Fruit fly (Drosophila melanogaster) whole organism, prepupa: ENCODE data around the gene PGRP-SB2.
A peak's percentile ranks its signal among the peaks of the same experiment; 100 is the strongest.

Experiments
- Blimp-1 ChIP-seq: fragments of 200-800 bp; sonication (Bioruptor generic); optimal IDR thresholded peaks from 3 replicates; lab custom pipeline; 2017; ENCODE audit warnings: missing biosample characterization, missing genetic modification characterization, mild to moderate bottlenecking, moderate library complexity, missing genetic modification reagents
- CG10631 ChIP-seq: fragments of 200-800 bp; sonication (Bioruptor generic); optimal IDR thresholded peaks from 2 replicates; lab custom pipeline; 2016; ENCODE audit warnings: missing biosample characterization, missing genetic modification characterization
- CG11294 ChIP-seq: fragments of 200-800 bp; sonication (Bioruptor generic); IDR thresholded peaks from 2 replicates; pipeline ENCODE4 v1.3.6; 2022; ENCODE audit warnings: missing biosample characterization, missing genetic modification characterization
- CG11762 ChIP-seq: fragments of 200-800 bp; sonication (Bioruptor generic); optimal IDR thresholded peaks from 3 replicates; lab custom pipeline; 2016; ENCODE audit warnings: missing biosample characterization, missing genetic modification characterization; ENCODE audit not compliant: insufficient read depth
- CG11902 ChIP-seq: fragments of 200-800 bp; sonication (Bioruptor generic); optimal IDR thresholded peaks from 3 replicates; lab custom pipeline; 2016; ENCODE audit warnings: missing biosample characterization, missing genetic modification characterization
- CG15336 ChIP-seq: fragments of 200-800 bp; sonication (Bioruptor generic); IDR thresholded peaks from 2 replicates; pipeline ENCODE4 v1.3.6; 2022; ENCODE audit warnings: missing biosample characterization, missing genetic modification characterization
- CG1621 ChIP-seq: fragments of 200-800 bp; sonication (Bioruptor generic); optimal IDR thresholded peaks from 3 replicates; lab custom pipeline; 2018; ENCODE audit warnings: missing biosample characterization, mild to moderate bottlenecking, missing genetic modification characterization
- CG34406 ChIP-seq: fragments of 200-800 bp; sonication (Bioruptor generic); optimal IDR thresholded peaks from 3 replicates; lab custom pipeline; 2016; ENCODE audit warnings: missing biosample characterization, missing genetic modification characterization
- CG3919 ChIP-seq: fragments of 200-800 bp; sonication (Bioruptor generic); optimal IDR thresholded peaks from 3 replicates; lab custom pipeline; 2016; ENCODE audit warnings: missing biosample characterization, missing genetic modification characterization
- CG4318 ChIP-seq: fragments of 200-800 bp; sonication (Bioruptor generic); optimal IDR thresholded peaks from 3 replicates; lab custom pipeline; 2017; ENCODE audit warnings: missing biosample characterization, mild to moderate bottlenecking, missing genetic modification characterization
- CG6276 ChIP-seq: fragments of 200-800 bp; sonication (Bioruptor generic); optimal IDR thresholded peaks from 2 replicates; lab custom pipeline; 2017; ENCODE audit warnings: missing biosample characterization, mild to moderate bottlenecking, missing genetic modification characterization
- CG6792 ChIP-seq: fragments of 200-800 bp; sonication (Bioruptor generic); optimal IDR thresholded peaks from 3 replicates; lab custom pipeline; 2016; ENCODE audit warnings: missing biosample characterization, missing genetic modification characterization
- CG6808 ChIP-seq: fragments of 200-800 bp; sonication (Bioruptor generic); optimal IDR thresholded peaks from 3 replicates; lab custom pipeline; 2017; ENCODE audit warnings: missing biosample characterization, missing genetic modification characterization, mild to moderate bottlenecking, moderate library complexity, missing genetic modification reagents
- CG6854 ChIP-seq: fragments of 200-800 bp; sonication (Bioruptor generic); optimal IDR thresholded peaks from 2 replicates; lab custom pipeline; 2017; ENCODE audit warnings: missing biosample characterization, mild to moderate bottlenecking, missing genetic modification characterization
- CG7368 ChIP-seq: fragments of 200-800 bp; sonication (Bioruptor generic); optimal IDR thresholded peaks from 3 replicates; lab custom pipeline; 2016; ENCODE audit warnings: missing biosample characterization, missing genetic modification characterization
- CG8119 ChIP-seq: fragments of 200-800 bp; sonication (Bioruptor generic); IDR thresholded peaks from 3 replicates; pipeline ENCODE4 v1.3.6; 2022; ENCODE audit warnings: missing biosample characterization, missing genetic modification characterization
- CG8319 ChIP-seq: fragments of 200-800 bp; sonication (Bioruptor generic); optimal IDR thresholded peaks from 3 replicates; lab custom pipeline; 2016; ENCODE audit warnings: missing biosample characterization, missing genetic modification characterization
- CG8632 ChIP-seq: fragments of 200-800 bp; sonication (Bioruptor generic); optimal IDR thresholded peaks from 3 replicates; lab custom pipeline; 2016; ENCODE audit warnings: missing biosample characterization, missing genetic modification characterization
- CG9139 ChIP-seq: fragments of 200-800 bp; sonication (Bioruptor generic); optimal IDR thresholded peaks from 3 replicates; lab custom pipeline; 2017; ENCODE audit warnings: missing biosample characterization, mild to moderate bottlenecking, missing genetic modification characterization
- Eip78C ChIP-seq: fragments of 200-800 bp; sonication (Bioruptor generic); peaks from one replicate; lab custom pipeline; 2016; ENCODE audit warnings: missing biosample characterization, missing genetic modification characterization
- Eip93F ChIP-seq: fragments of 200-800 bp; sonication (Bioruptor generic); optimal IDR thresholded peaks from 2 replicates; lab custom pipeline; 2016; ENCODE audit warnings: missing biosample characterization, mild to moderate bottlenecking, missing genetic modification characterization
- Gug ChIP-seq: fragments of 200-800 bp; sonication (Bioruptor generic); IDR thresholded peaks from 2 replicates; pipeline ENCODE4 v1.3.6; 2022; ENCODE audit warnings: missing biosample characterization, missing genetic modification characterization
- Lpt ChIP-seq: fragments of 200-800 bp; sonication (Bioruptor generic); optimal IDR thresholded peaks from 3 replicates; lab custom pipeline; 2016; ENCODE audit warnings: missing biosample characterization, missing genetic modification characterization
- Met ChIP-seq: fragments of 200-800 bp; sonication (Bioruptor generic); optimal IDR thresholded peaks from 3 replicates; lab custom pipeline; 2016; ENCODE audit warnings: missing biosample characterization, missing genetic modification characterization
- OdsH ChIP-seq: fragments of 200-800 bp; sonication (Bioruptor generic); optimal IDR thresholded peaks from 3 replicates; lab custom pipeline; 2016; ENCODE audit warnings: missing biosample characterization, missing genetic modification characterization
- Sox102F ChIP-seq: fragments of 200-800 bp; sonication (Bioruptor generic); optimal IDR thresholded peaks from 2 replicates; lab custom pipeline; 2016; ENCODE audit warnings: missing biosample characterization, mild to moderate bottlenecking, missing genetic modification characterization
- Sox14 ChIP-seq: fragments of 200-800 bp; sonication (Bioruptor generic); optimal IDR thresholded peaks from 3 replicates; lab custom pipeline; 2016; ENCODE audit warnings: missing biosample characterization, missing genetic modification characterization
- Sox15 ChIP-seq: fragments of 200-800 bp; sonication (Bioruptor generic); optimal IDR thresholded peaks from 3 replicates; lab custom pipeline; 2016; ENCODE audit warnings: missing biosample characterization, missing genetic modification characterization
- achi ChIP-seq: fragments of 200-800 bp; sonication (Bioruptor generic); optimal IDR thresholded peaks from 3 replicates; lab custom pipeline; 2016; ENCODE audit warnings: missing biosample characterization, missing genetic modification characterization
- acj6 ChIP-seq: fragments of 200-800 bp; sonication (Bioruptor generic); optimal IDR thresholded peaks from 3 replicates; lab custom pipeline; 2016; ENCODE audit warnings: missing biosample characterization, missing genetic modification characterization
- cyc ChIP-seq: fragments of 200-800 bp; sonication (Bioruptor generic); optimal IDR thresholded peaks from 3 replicates; lab custom pipeline; 2016; ENCODE audit warnings: missing biosample characterization, missing genetic modification characterization
- dac ChIP-seq: fragments of 200-800 bp; sonication (Bioruptor generic); optimal IDR thresholded peaks from 2 replicates; lab custom pipeline; 2017; ENCODE audit warnings: missing biosample characterization, mild to moderate bottlenecking, missing genetic modification characterization
- dsx ChIP-seq: fragments of 200-800 bp; optimal IDR thresholded peaks from 3 replicates; lab custom pipeline; 2019; ENCODE audit warnings: missing biosample characterization, mild to moderate bottlenecking, missing genetic modification characterization, moderate library complexity; ENCODE audit not compliant: poor library complexity, severe bottlenecking
- eg ChIP-seq: fragments of 200-800 bp; sonication (Bioruptor generic); IDR thresholded peaks from 3 replicates; pipeline ENCODE4 v1.3.6; 2022; ENCODE audit warnings: missing biosample characterization, missing genetic modification characterization
- esn ChIP-seq: fragments of 200-800 bp; sonication (Bioruptor generic); optimal IDR thresholded peaks from 2 replicates; lab custom pipeline; 2016; ENCODE audit warnings: missing biosample characterization, mild to moderate bottlenecking, missing genetic modification characterization, moderate library complexity
- fd59A ChIP-seq: fragments of 200-800 bp; sonication (Bioruptor generic); optimal IDR thresholded peaks from 2 replicates; lab custom pipeline; 2017; ENCODE audit warnings: missing biosample characterization, mild to moderate bottlenecking, missing genetic modification characterization, missing genetic modification reagents
- lz ChIP-seq: fragments of 200-800 bp; sonication (Bioruptor generic); optimal IDR thresholded peaks from 3 replicates; lab custom pipeline; 2016; ENCODE audit warnings: missing biosample characterization, missing genetic modification characterization
- net ChIP-seq: fragments of 200-800 bp; sonication (Bioruptor generic); optimal IDR thresholded peaks from 3 replicates; lab custom pipeline; 2016; ENCODE audit warnings: missing biosample characterization, missing genetic modification characterization
- salr ChIP-seq, 2 experiments: fragments of 200-800 bp; sonication (Bioruptor generic); optimal IDR thresholded peaks; 3 replicates each; lab custom pipeline; 2016 to 2018; ENCODE audit warnings: missing biosample characterization in 2 of 2, missing genetic modification characterization in 2 of 2, mild to moderate bottlenecking in 1 of 2
- spab ChIP-seq: fragments of 200-800 bp; sonication (Bioruptor generic); optimal IDR thresholded peaks from 2 replicates; lab custom pipeline; 2017; ENCODE audit warnings: missing biosample characterization, mild to moderate bottlenecking, missing genetic modification characterization, missing genetic modification reagents
- ss ChIP-seq, 2 experiments: fragments of 200-800 bp; sonication (Bioruptor generic); optimal IDR thresholded peaks; 2 replicates in 1 of 2; 3 replicates in 1 of 2; lab custom pipeline; 2017 to 2018; ENCODE audit warnings: mild to moderate bottlenecking in 2 of 2, missing biosample characterization in 2 of 2, missing genetic modification characterization in 2 of 2, moderate library complexity in 1 of 2
- topi ChIP-seq: fragments of 200-800 bp; sonication (Bioruptor generic); optimal IDR thresholded peaks from 3 replicates; lab custom pipeline; 2016; ENCODE audit warnings: missing biosample characterization, missing genetic modification characterization
- vri ChIP-seq: fragments of 200-800 bp; sonication (Bioruptor generic); optimal IDR thresholded peaks from 3 replicates; lab custom pipeline; 2016; ENCODE audit warnings: missing biosample characterization, mild to moderate bottlenecking, missing genetic modification characterization

PGRP-SB2 gene

dm6 chr3L:16762203-16762997 is 36.1 kb downstream of the PGRP-SB2 start (continued):
- no peak for TF ChIP-seq lz (GFP tag; lab: Kevin White, UChicago)
- TF ChIP-seq salr (GFP tag; optimal IDR thresholded peaks at IDR 0.05; lab: Kevin White, UChicago): peak; percentile 49 to 71
- TF ChIP-seq Met (GFP tag; lab: Kevin White, UChicago): peak; percentile 47
- TF ChIP-seq fd59A (GFP tag; lab: Kevin White, UChicago): peak; percentile 55
- TF ChIP-seq dac (GFP tag; lab: Kevin White, UChicago): no peak
- TF ChIP-seq ss (GFP tag; optimal IDR thresholded peaks at IDR 0.05; lab: Kevin White, UChicago): peak; percentile 43 to 74
- TF ChIP-seq Eip93F (GFP tag; lab: Kevin White, UChicago): no peak
- no peak for TF ChIP-seq CG8319 (GFP tag; lab: Kevin White, UChicago)
- TF ChIP-seq Sox14 (GFP tag; lab: Kevin White, UChicago): peak; percentile 57
- TF ChIP-seq CG10631 (GFP tag; lab: Kevin White, UChicago): peak; percentile 71
- TF ChIP-seq OdsH (GFP tag; lab: Kevin White, UChicago): peak; percentile 67
- TF ChIP-seq Blimp-1 (GFP tag; lab: Kevin White, UChicago): no peak
- peak; percentile 45 for TF ChIP-seq CG4318 (GFP tag; lab: Kevin White, UChicago)
- no peak for TF ChIP-seq Gug (GFP tag; lab: Robert Waterston, UW)
- peak; percentile 56 for TF ChIP-seq spab (GFP tag; lab: Kevin White, UChicago)
- no peak for TF ChIP-seq CG11902 (GFP tag; lab: Kevin White, UChicago)
- TF ChIP-seq CG8119 (GFP tag; lab: Robert Waterston, UW): peak; percentile 88
- peak; percentile 79 for TF ChIP-seq achi (GFP tag; lab: Kevin White, UChicago)
- peak; percentile 69 for TF ChIP-seq dsx (GFP tag; lab: Kevin White, UChicago)
- no peak for TF ChIP-seq CG11294
- no peak for TF ChIP-seq topi (GFP tag; lab: Kevin White, UChicago)
- no peak for TF ChIP-seq eg
- TF ChIP-seq CG1621: peak; percentile 58
- peak; percentile 71 for TF ChIP-seq acj6 (GFP tag; lab: Kevin White, UChicago)
- TF ChIP-seq Eip78C (GFP tag; lab: Kevin White, UChicago): peak; percentile 92
- no peak for TF ChIP-seq Sox15 (GFP tag; lab: Kevin White, UChicago)
- peak; percentile 43 for TF ChIP-seq esn

DNA sequence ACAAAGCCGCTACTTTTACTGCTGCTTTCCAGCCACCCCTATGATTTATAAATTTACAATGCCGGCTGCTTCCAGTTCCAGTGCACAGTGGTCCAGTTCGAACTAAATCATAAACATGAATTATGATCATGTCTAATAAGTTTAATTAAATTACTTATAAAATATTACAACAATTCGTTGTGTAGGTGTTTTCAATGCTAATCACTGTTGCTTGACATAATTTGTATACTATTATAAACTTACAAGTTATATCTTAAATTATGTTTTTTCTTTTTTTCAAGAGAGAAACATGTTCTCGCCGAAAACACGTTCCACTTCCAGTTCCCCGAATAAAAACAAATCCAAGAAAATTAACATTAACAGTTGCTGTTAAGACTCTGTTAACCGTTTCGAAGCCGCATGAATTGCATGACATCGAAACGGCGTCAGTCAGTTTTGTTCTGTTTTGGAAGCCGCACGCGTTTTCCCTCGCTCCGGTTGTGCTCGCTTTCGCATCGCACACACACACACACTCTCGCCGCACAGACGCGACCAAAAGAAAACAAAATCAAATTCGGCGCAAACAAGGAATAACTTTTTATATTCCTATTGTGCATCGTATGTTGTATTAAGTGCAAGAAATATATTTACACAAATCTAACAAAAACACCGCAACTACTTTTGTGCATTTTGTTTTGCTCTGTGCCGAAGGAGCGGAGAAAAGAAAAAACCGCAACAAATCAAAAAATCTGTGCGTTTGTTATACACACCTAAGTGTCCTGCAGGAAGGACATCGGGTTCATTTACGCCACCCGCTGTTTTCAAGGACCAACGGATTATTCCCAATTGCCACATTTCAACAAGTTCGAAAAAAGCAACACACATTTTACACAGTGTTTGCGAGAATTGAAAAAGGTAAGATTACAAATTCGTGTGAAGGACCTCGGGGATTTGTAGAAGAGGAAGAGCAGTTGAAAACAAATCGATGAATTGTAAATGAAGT is 39.6 kb downstream of the PGRP-SB2 start, which contains the start of gene Nrt:
Nrt (plus strand) TSS at position 426 of the 982 bp plus-strand sequence.
- no peak for TF ChIP-seq dac (GFP tag; lab: Kevin White, UChicago)
- peak; percentile 48 for TF ChIP-seq CG8632 (GFP tag; lab: Kevin White, UChicago)
- peak; percentile 43 for TF ChIP-seq CG6854 (GFP tag; lab: Kevin White, UChicago)
- TF ChIP-seq Lpt (GFP tag; lab: Kevin White, UChicago): peak; percentile 53
- peak; percentile 66 for TF ChIP-seq esn
- TF ChIP-seq Blimp-1 (GFP tag; lab: Kevin White, UChicago): no peak
- peak; percentile 59 for TF ChIP-seq CG3919 (GFP tag; lab: Kevin White, UChicago)
- TF ChIP-seq dsx (GFP tag; lab: Kevin White, UChicago): peak; percentile 70
- TF ChIP-seq Sox14 (GFP tag; lab: Kevin White, UChicago): no peak
- TF ChIP-seq Eip78C (GFP tag; lab: Kevin White, UChicago): peak; percentile 93
- TF ChIP-seq Sox102F (GFP tag; lab: Kevin White, UChicago): peak; percentile 58
- peak; percentile 23 for TF ChIP-seq CG7368 (GFP tag; lab: Kevin White, UChicago)
- peak; percentile 8 for TF ChIP-seq CG11762
- peak in 1 of 2 experiments; percentile 68 for TF ChIP-seq salr (GFP tag; optimal IDR thresholded peaks at IDR 0.05; lab: Kevin White, UChicago)
- peak; percentile 76 for TF ChIP-seq CG6808 (GFP tag; lab: Kevin White, UChicago)
- peak; percentile 73 for TF ChIP-seq CG6276 (GFP tag; lab: Kevin White, UChicago)
- peak; percentile 62 for TF ChIP-seq CG9139 (GFP tag; lab: Kevin White, UChicago)
- TF ChIP-seq CG6792 (GFP tag; lab: Kevin White, UChicago): peak; percentile 8
- peak; percentile 17 for TF ChIP-seq lz (GFP tag; lab: Kevin White, UChicago)
- no peak for TF ChIP-seq CG8319 (GFP tag; lab: Kevin White, UChicago)
- no peak for TF ChIP-seq Gug (GFP tag; lab: Robert Waterston, UW)
- peak; percentile 75 for TF ChIP-seq CG15336 (GFP tag; lab: Robert Waterston, UW)
- TF ChIP-seq Sox15 (GFP tag; lab: Kevin White, UChicago): no peak
- no peak for TF ChIP-seq Eip93F (GFP tag; lab: Kevin White, UChicago)
- TF ChIP-seq net: peak; percentile 61
- peak; percentile 61 for TF ChIP-seq vri (GFP tag; lab: Kevin White, UChicago)
- peak; percentile 55 for TF ChIP-seq OdsH (GFP tag; lab: Kevin White, UChicago)
- peak; percentile 52 for TF ChIP-seq CG34406
- peak; percentile 58 for TF ChIP-seq achi (GFP tag; lab: Kevin White, UChicago)
- TF ChIP-seq cyc (GFP tag; lab: Kevin White, UChicago): peak; percentile 4
